Worm (Caenorhabditis elegans): ENCODE results near the gene tatn-1.

The tatn-1 gene

ce11 chrX:14753514-14754076 is 37.2 kb upstream of the tatn-1 start, which contains the start of gene sucl-1 (continued):
- TF ChIP-seq F16B12.6 (tag; optimal IDR thresholded peaks at IDR 0.05) = peak; percentile 52
- TF ChIP-seq efl-3 (GFP tag; optimal IDR thresholded peaks at IDR 0.05) = no peak
- TF ChIP-seq ceh-88 (GFP tag; IDR thresholded peaks at IDR 0.05) = peak; percentile 47; the same call in 1 of the 2 replicates
- peak; percentile 5 for TF ChIP-seq aly-2 (tag; optimal IDR thresholded peaks at IDR 0.05)
- TF ChIP-seq fos-1 (tag; optimal IDR thresholded peaks at IDR 0.05) = peak; percentile 67
- no peak for TF ChIP-seq ztf-11 (tag; optimal IDR thresholded peaks at IDR 0.05)
- TF ChIP-seq nhr-237 (tag; optimal IDR thresholded peaks at IDR 0.05) = peak; percentile 68
- TF ChIP-seq ces-1 (GFP tag; optimal IDR thresholded peaks at IDR 0.05) = no peak
- no peak for TF ChIP-seq sox-4 (tag; optimal IDR thresholded peaks at IDR 0.05)
- TF ChIP-seq hlh-17 (GFP tag; optimal IDR thresholded peaks at IDR 0.05; ENCODE audit: borderline replicate concordance) = no peak
- TF ChIP-seq ztf-4 (tag; optimal IDR thresholded peaks at IDR 0.05) = peak; percentile 19
- no peak for TF ChIP-seq nhr-28 (tag; optimal IDR thresholded peaks at IDR 0.05)
- peak; percentile 66 to 74 for TF ChIP-seq lin-35 (GFP tag; optimal IDR thresholded peaks at IDR 0.05)
- peak; percentile 90 for TF ChIP-seq nhr-71 (tag; optimal IDR thresholded peaks at IDR 0.05)
- peak; percentile 98 for TF ChIP-seq lin-14 (GFP tag; optimal IDR thresholded peaks at IDR 0.05)
- TF ChIP-seq lin-15B (tag; optimal IDR thresholded peaks at IDR 0.05) = peak; percentile 28
- TF ChIP-seq dpl-1 (GFP tag; optimal IDR thresholded peaks at IDR 0.05) = peak; percentile 35 to 54 (median 43)
- TF ChIP-seq pag-3 (tag; optimal IDR thresholded peaks at IDR 0.05; ENCODE audit: borderline replicate concordance, insufficient read depth) = peak; percentile 42
- peak; percentile 71 for TF ChIP-seq jun-1 (tag; optimal IDR thresholded peaks at IDR 0.05)
- TF ChIP-seq Y116A8C.19 (tag; optimal IDR thresholded peaks at IDR 0.05; ENCODE audit: borderline replicate concordance) = no peak
- TF ChIP-seq ceh-63 (GFP tag; optimal IDR thresholded peaks at IDR 0.05) = no peak
- TF ChIP-seq hlh-4 (tag; optimal IDR thresholded peaks at IDR 0.05) = no peak
- peak; percentile 73 for TF ChIP-seq lir-3 (tag; optimal IDR thresholded peaks at IDR 0.05; ENCODE audit: poor library complexity)
- TF ChIP-seq unc-62 (GFP tag; optimal IDR thresholded peaks at IDR 0.05) = no peak
- TF ChIP-seq nhr-77 (tag; optimal IDR thresholded peaks at IDR 0.05) = peak; percentile 89
- peak; percentile 35 for TF ChIP-seq isw-1 (GFP tag; IDR thresholded peaks at IDR 0.05)
- peak; percentile 78 for TF ChIP-seq swsn-7 (tag; optimal IDR thresholded peaks at IDR 0.05)
- peak; percentile 81 for TF ChIP-seq nhr-19 (GFP tag; conservative IDR thresholded peaks at IDR 0.05)
- peak; percentile 36 for TF ChIP-seq egl-13 (tag; optimal IDR thresholded peaks at IDR 0.05)
- TF ChIP-seq dsc-1 (tag; optimal IDR thresholded peaks at IDR 0.05) = peak; percentile 67
- TF ChIP-seq snu-23 (GFP tag; optimal IDR thresholded peaks at IDR 0.05) = peak; percentile 90

- TF ChIP-seq C16A3.4 (tag; optimal IDR thresholded peaks at IDR 0.05) (no peak), egl-27 (tag; optimal IDR thresholded peaks at IDR 0.05) (no peak), lin-14 (GFP tag; optimal IDR thresholded peaks at IDR 0.05) (no peak), elt-2 (tag; optimal IDR thresholded peaks at IDR 0.05) (peak; percentile 8), tbx-2 (tag; optimal IDR thresholded peaks at IDR 0.05) (no peak), xbp-1 (tag; optimal IDR thresholded peaks at IDR 0.05) (no peak)
These were observed 35.0 kb upstream of the tatn-1 start for ce11 chrX:14755847-14756246.

- no peak for TF ChIP-seq irx-1 (tag; optimal IDR thresholded peaks at IDR 0.05)
- TF ChIP-seq efl-1 (optimal IDR thresholded peaks at IDR 0.05) = no peak
- peak in 1 of 2 experiments; percentile 31 for TF ChIP-seq efl-1 (GFP tag; optimal IDR thresholded peaks at IDR 0.05 in 1 of 2)
These were observed 34.2 kb upstream of the tatn-1 start for ce11 chrX:14756606-14757005.

Measured in whole organism, L1 larva.